Fruit fly (Drosophila melanogaster): ENCODE measurements around the gene CG43739.

Gene CG43739

DNA sequence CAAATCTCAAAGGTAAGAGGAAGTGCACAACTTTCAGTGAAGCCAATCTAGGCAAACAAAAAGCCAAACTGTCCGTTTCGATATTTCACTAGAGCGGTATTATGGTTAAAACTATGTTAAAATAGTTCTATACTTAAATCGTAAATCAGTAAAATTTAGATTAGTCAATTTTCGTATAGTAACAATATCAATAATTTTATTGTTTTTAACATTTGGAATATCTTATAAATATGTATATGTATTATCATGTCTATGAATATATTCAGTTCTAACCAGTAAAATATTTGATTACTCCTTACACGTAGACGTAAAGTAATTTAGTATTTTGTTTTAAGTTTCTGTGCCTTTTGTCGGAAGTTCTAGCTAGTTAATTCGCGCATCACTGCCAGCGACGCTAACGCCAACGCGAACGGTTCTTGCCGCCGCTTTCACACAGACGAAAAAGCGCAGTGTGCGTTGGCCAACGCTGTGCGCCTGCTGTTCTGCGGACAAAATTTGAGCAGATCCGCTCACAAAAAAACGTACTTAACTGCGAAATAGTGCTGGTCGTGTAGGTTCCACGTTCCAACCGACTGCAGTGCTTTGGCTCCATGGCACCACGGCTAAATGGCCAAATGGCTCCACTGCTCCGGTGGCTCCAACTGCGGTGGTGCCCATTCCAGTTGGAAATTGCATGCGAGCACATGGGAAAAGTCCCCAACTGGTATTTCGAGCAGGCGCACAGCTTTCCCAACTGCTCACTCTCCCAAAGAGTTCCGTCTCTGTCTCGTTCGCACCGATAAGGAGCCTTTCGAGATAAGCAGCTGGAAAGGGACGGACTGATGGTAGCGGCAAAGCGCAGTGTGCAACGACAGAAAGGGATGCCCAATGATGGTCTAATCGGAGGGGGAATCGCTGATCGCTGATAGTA is 95.3 kb downstream of the CG43739 start (continued):
- TF ChIP-seq inv (GFP tag; IDR thresholded peaks at IDR 0.05; ENCODE audit: partially characterized antibody) (no peak), CG32767 (GFP tag; IDR thresholded peaks at IDR 0.05) (no peak), unpg (GFP tag; optimal IDR thresholded peaks at IDR 0.05) (no peak), B-H2 (GFP tag; optimal IDR thresholded peaks at IDR 0.05) (no peak), CG6791 (GFP tag; IDR thresholded peaks at IDR 0.05; ENCODE audit: partially characterized antibody) (peak; percentile 55; the same call in 1 of the 3 replicates), CG14965 (GFP tag; optimal IDR thresholded peaks at IDR 0.05; ENCODE audit: borderline replicate concordance) (no peak), GATAe (GFP tag; conservative IDR thresholded peaks at IDR 0.05) (peak; percentile 99), CG33557 (GFP tag; optimal IDR thresholded peaks at IDR 0.05) (no peak), CG7786 (GFP tag; optimal IDR thresholded peaks at IDR 0.05) (no peak), CG15514 (GFP tag; optimal IDR thresholded peaks at IDR 0.05) (peak; percentile 69), pum (GFP tag; optimal IDR thresholded peaks at IDR 0.05) (no peak), Dbx (GFP tag; IDR thresholded peaks at IDR 0.05) (peak; percentile 44; the same call in 1 of the 3 replicates), Deaf1 (tag; optimal IDR thresholded peaks at IDR 0.05) (peak; percentile 29), CG18476 (GFP tag; optimal IDR thresholded peaks at IDR 0.05) (no peak), CG14014 (GFP tag; IDR thresholded peaks at IDR 0.05) (peak; percentile 48; the same call in 1 of the 2 replicates), h (optimal IDR thresholded peaks at IDR 0.05) (no peak), unc-4 (GFP tag; IDR thresholded peaks at IDR 0.05; ENCODE audit: partially characterized antibody) (no peak), ERR (GFP tag; optimal IDR thresholded peaks at IDR 0.05) (peak; percentile 52), Hr51 (GFP tag; optimal IDR thresholded peaks at IDR 0.05) (peak in 1 of 2 experiments; percentile 24), pfk (GFP tag; optimal IDR thresholded peaks at IDR 0.05) (peak; percentile 19), prd (optimal IDR thresholded peaks at IDR 0.05) (no peak), prd (GFP tag; IDR thresholded peaks at IDR 0.05) (no peak), Sry-δ (GFP tag; optimal IDR thresholded peaks at IDR 0.05) (peak; percentile 12), caup (GFP tag; optimal IDR thresholded peaks at IDR 0.05; ENCODE audit: severe bottlenecking) (peak; percentile 1), CG17359 (tag; optimal IDR thresholded peaks at IDR 0.05) (no peak), D19B (GFP tag; optimal IDR thresholded peaks at IDR 0.05) (peak; percentile 0), Awh (GFP tag; IDR thresholded peaks at IDR 0.05) (no peak; the same call in 1 of the 2 replicates), CG18599 (GFP tag; optimal IDR thresholded peaks at IDR 0.05) (peak; percentile 33), PHDP (tag; optimal IDR thresholded peaks at IDR 0.05) (no peak), CG30431 (GFP tag; optimal IDR thresholded peaks at IDR 0.05) (no peak), kah (GFP tag; optimal IDR thresholded peaks at IDR 0.05) (peak; percentile 34), Meics (GFP tag; optimal IDR thresholded peaks at IDR 0.05) (peak; percentile 33), NFAT (GFP tag; IDR thresholded peaks at IDR 0.05) (peak; percentile 43; the same call in 1 of the 2 replicates), Hmr (GFP tag; optimal IDR thresholded peaks at IDR 0.05) (peak; percentile 20), kni (GFP tag; optimal IDR thresholded peaks at IDR 0.05) (peak; percentile 91), jumu (GFP tag; optimal IDR thresholded peaks at IDR 0.05) (no peak), CG12659 (GFP tag; optimal IDR thresholded peaks at IDR 0.05) (no peak), nerfin-2 (GFP tag; IDR thresholded peaks at IDR 0.05; ENCODE audit: partially characterized antibody) (peak; percentile 43; the same call in 1 of the 2 replicates), mld (GFP tag; IDR thresholded peaks at IDR 0.05; ENCODE audit: partially characterized antibody) (peak; percentile 54; the same call in 2 of the 3 replicates), Fer1 (GFP tag; optimal IDR thresholded peaks at IDR 0.05) (peak; percentile 15), Kr (GFP tag; optimal IDR thresholded peaks at IDR 0.05) (no peak), Sox100B (GFP tag; optimal IDR thresholded peaks at IDR 0.05) (peak; percentile 62), CG16813 (GFP tag; IDR thresholded peaks at IDR 0.05; ENCODE audit: partially characterized antibody) (0 out of 3 replicates have a peak, but pooled peaks have one; percentile 33), CG15011 (GFP tag; optimal IDR thresholded peaks at IDR 0.05) (no peak), Drgx (GFP tag; IDR thresholded peaks at IDR 0.05) (peak; percentile 70), bab2 (GFP tag; optimal IDR thresholded peaks at IDR 0.05) (no peak), CG10431 (GFP tag; optimal IDR thresholded peaks at IDR 0.05) (peak; percentile 79)
